Worm (Caenorhabditis elegans): ENCODE results near the gene ceh-13.

Gene ceh-13

DNA sequence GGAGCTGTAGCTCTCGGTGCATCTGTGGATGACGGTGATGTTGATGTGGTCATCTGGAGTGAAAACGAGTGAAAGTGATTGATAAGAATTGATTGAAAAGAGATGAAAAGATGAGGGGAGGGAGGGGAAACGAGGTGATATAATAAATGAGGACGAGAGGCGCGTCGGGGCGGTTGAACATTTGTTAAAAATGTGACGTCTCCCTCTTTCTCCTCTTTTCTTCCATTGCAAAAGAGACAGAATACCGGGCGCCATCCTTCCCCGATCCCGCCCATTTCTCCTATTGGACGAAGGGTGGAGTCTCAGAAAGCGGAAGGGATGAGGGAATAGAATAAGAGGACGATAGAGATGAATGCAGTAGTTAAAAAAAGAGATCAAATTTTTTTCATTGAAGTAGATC, 20.8 kb upstream of the ceh-13 start:
- no peak for TF ChIP-seq ham-2 (GFP tag; optimal IDR thresholded peaks at IDR 0.05)
- no peak for TF ChIP-seq flh-1 (GFP tag; optimal IDR thresholded peaks at IDR 0.05)
- no peak for TF ChIP-seq sptf-1 (tag; optimal IDR thresholded peaks at IDR 0.05)
- no peak for TF ChIP-seq ztf-11 (tag; optimal IDR thresholded peaks at IDR 0.05)
- peak; percentile 45 for TF ChIP-seq hlh-1 (tag; optimal IDR thresholded peaks at IDR 0.05)
- TF ChIP-seq unc-120 (tag; optimal IDR thresholded peaks at IDR 0.05; ENCODE audit: poor library complexity, severe bottlenecking), result peak; percentile 45
- peak; percentile 82 for TF ChIP-seq unc-62 (GFP tag; optimal IDR thresholded peaks at IDR 0.05)
- peak; percentile 29 for TF ChIP-seq lsy-2 (tag; optimal IDR thresholded peaks at IDR 0.05)
- no peak for TF ChIP-seq elt-3 (tag; optimal IDR thresholded peaks at IDR 0.05)
- TF ChIP-seq nhr-2 (tag; optimal IDR thresholded peaks at IDR 0.05), result no peak
- TF ChIP-seq lin-32 (GFP tag; optimal IDR thresholded peaks at IDR 0.05), result no peak
- no peak for TF ChIP-seq lin-13 (tag; optimal IDR thresholded peaks at IDR 0.05)
- no peak for TF ChIP-seq elt-1 (tag; optimal IDR thresholded peaks at IDR 0.05; ENCODE audit: borderline replicate concordance, insufficient read depth)
- TF ChIP-seq nhr-237 (tag; optimal IDR thresholded peaks at IDR 0.05), result no peak
- no peak for TF ChIP-seq nhr-76 (tag; optimal IDR thresholded peaks at IDR 0.05)

DNA sequence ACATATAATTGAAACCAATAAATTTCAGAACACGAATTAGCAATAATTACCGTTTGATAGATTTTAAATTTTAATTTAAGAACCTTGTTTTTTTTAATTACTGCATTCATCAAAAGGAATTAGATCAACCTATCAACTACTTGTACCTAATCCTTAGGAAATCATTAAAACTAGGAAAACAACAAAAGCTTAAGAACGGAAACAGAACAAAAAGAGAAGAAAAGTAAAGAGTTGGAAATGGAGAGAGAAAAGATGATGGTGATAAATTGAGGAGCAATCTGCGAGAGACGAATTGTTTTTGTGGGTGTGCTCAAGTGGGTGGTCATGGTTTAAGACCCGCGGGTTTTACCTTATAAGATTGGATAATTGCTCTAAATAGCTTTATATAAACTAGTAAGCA, 20.1 kb upstream of the ceh-13 start:
- TF ChIP-seq ceh-83 (GFP tag; optimal IDR thresholded peaks at IDR 0.05), result no peak
- TF ChIP-seq pha-4 (tag; optimal IDR thresholded peaks at IDR 0.05), result no peak
- TF ChIP-seq lsy-2 (tag; optimal IDR thresholded peaks at IDR 0.05), result no peak
- TF ChIP-seq ham-2 (GFP tag; optimal IDR thresholded peaks at IDR 0.05), result no peak
- TF ChIP-seq nhr-76 (tag; optimal IDR thresholded peaks at IDR 0.05), result no peak
- TF ChIP-seq sem-2 (GFP tag; optimal IDR thresholded peaks at IDR 0.05), result no peak
- TF ChIP-seq ceh-39 (tag; optimal IDR thresholded peaks at IDR 0.05), result no peak
- no peak for TF ChIP-seq ces-1 (GFP tag; optimal IDR thresholded peaks at IDR 0.05)
- no peak for TF ChIP-seq mab-5 (tag; optimal IDR thresholded peaks at IDR 0.05)
- no peak for TF ChIP-seq blmp-1 (tag; optimal IDR thresholded peaks at IDR 0.05)
- TF ChIP-seq unc-120 (tag; optimal IDR thresholded peaks at IDR 0.05; ENCODE audit: poor library complexity, severe bottlenecking), result no peak
- no peak for TF ChIP-seq drap-1 (GFP tag; optimal IDR thresholded peaks at IDR 0.05)
- no peak for TF ChIP-seq mep-1 (tag; optimal IDR thresholded peaks at IDR 0.05)
- TF ChIP-seq ztf-11 (tag; optimal IDR thresholded peaks at IDR 0.05), result no peak
- no peak for TF ChIP-seq unc-62 (GFP tag; optimal IDR thresholded peaks at IDR 0.05)

DNA sequence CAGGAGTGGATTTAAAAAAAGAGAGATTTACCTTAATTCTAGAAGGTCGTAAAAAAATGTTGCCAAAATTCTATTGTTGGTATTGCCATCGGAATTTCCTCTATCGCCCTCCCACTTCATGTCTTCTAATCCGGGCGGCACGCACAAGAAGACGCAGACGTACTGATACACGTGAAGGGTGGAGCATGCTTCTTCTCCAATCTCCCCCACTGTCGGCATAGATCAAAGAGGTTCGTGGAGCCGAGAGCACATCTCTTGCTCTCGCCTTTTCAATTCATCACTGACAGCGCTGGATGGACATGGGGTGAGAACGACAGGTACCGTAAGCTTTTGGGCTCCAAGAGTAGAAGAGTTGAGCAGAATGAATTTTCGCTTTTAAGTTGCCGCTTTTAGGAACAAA, 18.9 kb upstream of the ceh-13 start, which contains the start of gene lin-39:
TSS of gene lin-39 (minus strand) at position 74 of the 400 bp plus-strand sequence.
- TF ChIP-seq nhr-12 (tag; optimal IDR thresholded peaks at IDR 0.05) (no peak), unc-62 (GFP tag; optimal IDR thresholded peaks at IDR 0.05) (peak; percentile 44), unc-39 (tag; optimal IDR thresholded peaks at IDR 0.05) (no peak), blmp-1 (tag; optimal IDR thresholded peaks at IDR 0.05) (no peak), ceh-43 (GFP tag; optimal IDR thresholded peaks at IDR 0.05) (no peak)

DNA sequence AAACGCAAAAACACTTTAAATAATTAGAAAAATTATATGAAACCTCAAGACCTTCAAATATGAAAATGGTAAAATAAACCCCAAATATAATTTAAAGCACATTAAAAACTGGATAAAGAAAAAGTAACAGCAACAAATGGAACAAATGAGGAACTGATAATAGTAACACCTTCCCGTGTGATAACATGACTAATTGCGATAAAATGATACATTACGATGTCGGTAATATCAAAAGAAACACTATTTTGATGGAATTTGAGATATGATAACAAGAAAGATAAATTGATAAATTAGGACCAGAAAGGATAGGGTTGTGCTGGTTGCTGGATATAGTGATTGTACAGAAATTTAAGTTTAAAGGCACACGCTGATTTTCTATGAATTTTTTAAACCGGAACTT, 13.4 kb upstream of the ceh-13 start:
- TF ChIP-seq hlh-1 (tag; optimal IDR thresholded peaks at IDR 0.05), result no peak
- TF ChIP-seq ceh-83 (GFP tag; optimal IDR thresholded peaks at IDR 0.05), result no peak
- TF ChIP-seq ceh-39 (tag; optimal IDR thresholded peaks at IDR 0.05), result no peak
- no peak for TF ChIP-seq unc-39 (tag; optimal IDR thresholded peaks at IDR 0.05)
- TF ChIP-seq nhr-76 (tag; optimal IDR thresholded peaks at IDR 0.05), result no peak
- TF ChIP-seq snpc-4 (tag; optimal IDR thresholded peaks at IDR 0.05), result no peak
- TF ChIP-seq nhr-12 (tag; optimal IDR thresholded peaks at IDR 0.05), result no peak
- no peak for TF ChIP-seq tbx-8 (GFP tag; optimal IDR thresholded peaks at IDR 0.05)
- no peak for TF ChIP-seq mab-5 (tag; optimal IDR thresholded peaks at IDR 0.05)
- TF ChIP-seq nhr-237 (tag; optimal IDR thresholded peaks at IDR 0.05), result no peak
- TF ChIP-seq unc-120 (tag; optimal IDR thresholded peaks at IDR 0.05; ENCODE audit: poor library complexity, severe bottlenecking), result no peak
- TF ChIP-seq mls-2 (tag; optimal IDR thresholded peaks at IDR 0.05), result no peak
- no peak for TF ChIP-seq nhr-2 (tag; optimal IDR thresholded peaks at IDR 0.05)

DNA sequence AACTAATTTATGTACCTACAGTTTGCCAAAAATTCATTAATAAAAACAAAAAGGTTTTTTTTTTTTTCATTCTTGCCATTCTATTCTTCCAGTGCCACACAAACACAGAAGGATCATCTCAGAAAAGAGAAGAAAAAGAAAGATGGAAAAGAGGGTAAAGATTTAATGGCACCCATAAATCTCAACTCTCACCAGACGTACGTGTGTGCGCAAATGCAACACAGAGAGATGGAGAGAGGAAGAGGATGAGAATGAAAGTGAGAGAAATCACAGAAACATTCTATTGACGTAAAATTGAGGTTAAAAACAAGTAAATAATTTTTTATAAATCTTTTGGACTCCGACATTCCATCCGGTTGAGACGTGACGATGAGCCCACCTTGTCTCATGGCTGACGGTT, 11.2 kb upstream of the ceh-13 start:
- TF ChIP-seq hlh-1 (tag; optimal IDR thresholded peaks at IDR 0.05) (peak; percentile 71), mls-2 (tag; optimal IDR thresholded peaks at IDR 0.05) (no peak), unc-120 (tag; optimal IDR thresholded peaks at IDR 0.05; ENCODE audit: poor library complexity, severe bottlenecking) (peak; percentile 1), unc-62 (GFP tag; optimal IDR thresholded peaks at IDR 0.05) (peak; percentile 82), pha-4 (tag; optimal IDR thresholded peaks at IDR 0.05) (no peak), unc-39 (tag; optimal IDR thresholded peaks at IDR 0.05) (no peak), zip-8 (tag; optimal IDR thresholded peaks at IDR 0.05) (no peak), mab-5 (tag; optimal IDR thresholded peaks at IDR 0.05) (peak; percentile 61)

Data from whole organism, mixed stage, embryonic.